Worm (Caenorhabditis elegans): ENCODE results near the gene ttr-7.

The ttr-7 gene

ce11 chrIII:623754-624153, 17.9 kb downstream of the ttr-7 start (continued):
- TF ChIP-seq F26F4.8 (GFP tag; conservative IDR thresholded peaks at IDR 0.05) (no peak), Y75B8A.6 (GFP tag; IDR thresholded peaks at IDR 0.05) (no peak), F44E2.7 (GFP tag; IDR thresholded peaks at IDR 0.05) (no peak), unc-130 (GFP tag; optimal IDR thresholded peaks at IDR 0.05) (no peak), ceh-28 (tag; optimal IDR thresholded peaks at IDR 0.05) (no peak), nhr-6 (tag; optimal IDR thresholded peaks at IDR 0.05) (peak; percentile 90), ztf-7 (tag; optimal IDR thresholded peaks at IDR 0.05) (no peak), dpl-1 (GFP tag; optimal IDR thresholded peaks at IDR 0.05) (peak; percentile 51), madf-9 (GFP tag; conservative IDR thresholded peaks at IDR 0.05) (peak; percentile 58; the same call in 1 of the 2 replicates), mxl-2 (GFP tag; conservative IDR thresholded peaks at IDR 0.05) (no peak), zip-11 (GFP tag; IDR thresholded peaks at IDR 0.05) (no peak), arid-1 (GFP tag; conservative IDR thresholded peaks at IDR 0.05) (peak; percentile 49; the same call in 1 of the 2 replicates), egl-27 (tag; optimal IDR thresholded peaks at IDR 0.05) (peak; percentile 26), ces-1 (GFP tag; optimal IDR thresholded peaks at IDR 0.05) (no peak), nhr-41 (GFP tag; IDR thresholded peaks at IDR 0.05) (0 out of 2 replicates have a peak, but pooled peaks have one; percentile 22), nhr-102 (tag; optimal IDR thresholded peaks at IDR 0.05) (peak; percentile 78), Y5F2A.4 (GFP tag; optimal IDR thresholded peaks at IDR 0.05) (no peak), lim-7 (GFP tag; IDR thresholded peaks at IDR 0.05) (no peak), ceh-32 (tag; optimal IDR thresholded peaks at IDR 0.05; ENCODE audit: poor library complexity) (no peak), attf-4 (tag; optimal IDR thresholded peaks at IDR 0.05) (no peak), fos-1 (tag; optimal IDR thresholded peaks at IDR 0.05) (no peak), ceh-62 (tag; optimal IDR thresholded peaks at IDR 0.05) (no peak), pha-4 (GFP tag; IDR thresholded peaks at IDR 0.05) (peak; percentile 78), pha-4 (tag; optimal IDR thresholded peaks at IDR 0.05) (no peak), skn-1 (tag; optimal IDR thresholded peaks at IDR 0.05) (no peak), ceh-20 (GFP tag; IDR thresholded peaks at IDR 0.05) (peak; percentile 86), egl-43 (GFP tag; IDR thresholded peaks at IDR 0.05) (peak; percentile 63; the same call in 1 of the 2 replicates), ceh-82 (tag; optimal IDR thresholded peaks at IDR 0.05) (no peak), nhr-111 (GFP tag; optimal IDR thresholded peaks at IDR 0.05) (no peak), zag-1 (tag; optimal IDR thresholded peaks at IDR 0.05) (no peak), snpc-4 (tag; optimal IDR thresholded peaks at IDR 0.05) (no peak), nhr-42 (GFP tag; IDR thresholded peaks at IDR 0.05) (no peak), nhr-77 (tag; optimal IDR thresholded peaks at IDR 0.05) (peak; percentile 97), tag-97 (GFP tag; IDR thresholded peaks at IDR 0.05) (no peak), nhr-11 (tag; optimal IDR thresholded peaks at IDR 0.05) (peak; percentile 87), F37D6.2 (tag; optimal IDR thresholded peaks at IDR 0.05) (peak; percentile 7), madf-5 (GFP tag; IDR thresholded peaks at IDR 0.05) (no peak), unc-62 (GFP tag; optimal IDR thresholded peaks at IDR 0.05 in 1 of 2) (peak in 1 of 2 experiments; percentile 42), unc-62 (tag; optimal IDR thresholded peaks at IDR 0.05) (no peak), lin-38 (GFP tag; IDR thresholded peaks at IDR 0.05) (peak; percentile 65), ama-1 (optimal IDR thresholded peaks at IDR 0.05) (no peak), aly-2 (tag; optimal IDR thresholded peaks at IDR 0.05) (no peak), duxl-1 (tag; optimal IDR thresholded peaks at IDR 0.05; ENCODE audit: poor library complexity) (peak; percentile 42), mdt-29 (GFP tag; IDR thresholded peaks at IDR 0.05) (no peak), Y105C5A.15 (GFP tag; IDR thresholded peaks at IDR 0.05) (no peak), ztf-11 (tag; optimal IDR thresholded peaks at IDR 0.05) (no peak), unc-39 (tag; optimal IDR thresholded peaks at IDR 0.05) (no peak), dve-1 (tag; optimal IDR thresholded peaks at IDR 0.05; ENCODE audit: insufficient read depth) (peak; percentile 99), dmd-6 (GFP tag; IDR thresholded peaks at IDR 0.05) (peak; percentile 95), zip-2 (tag; optimal IDR thresholded peaks at IDR 0.05) (no peak), hmg-1.1 (GFP tag; IDR thresholded peaks at IDR 0.05) (peak; percentile 91), daf-16 (GFP tag; optimal IDR thresholded peaks at IDR 0.05) (peak; percentile 38 to 55), daf-16 (tag; optimal IDR thresholded peaks at IDR 0.05) (peak; percentile 95), T20F7.1 (GFP tag; optimal IDR thresholded peaks at IDR 0.05) (no peak)

All from whole organism, L4 larva.